Fruit fly (Drosophila melanogaster): Measurements from ENCODE around the gene Helz.

dm6 chr3L:14782626-14783362 is 6.9 kb upstream of the Helz start:
- no peak for TF ChIP-seq CTCF (optimal IDR thresholded peaks at IDR 0.05)
- no peak for TF ChIP-seq CG8478 (optimal IDR thresholded peaks at IDR 0.05)
